Fruit fly (Drosophila melanogaster) whole organism, wandering third instar larva: ENCODE measurements around the gene CG3557.

Source experiments
- Abd-B ChIP-seq: fragments of >200 bp; optimal IDR thresholded peaks from 2 replicates; lab custom pipeline; 2017; ENCODE audit warnings: missing biosample characterization, missing genetic modification characterization
- CG9705 ChIP-seq: fragments of 200-800 bp; sonication (Bioruptor generic); optimal IDR thresholded peaks from 2 replicates; lab custom pipeline; 2018; ENCODE audit warnings: missing biosample characterization, mild to moderate bottlenecking, missing genetic modification characterization
- Dfd ChIP-seq: fragments of >200 bp; optimal IDR thresholded peaks from 2 replicates; lab custom pipeline; 2017; ENCODE audit warnings: missing biosample characterization, missing genetic modification characterization
- Dif ChIP-seq: fragments of 200-275, 200-300 bp; sonication (Bioruptor generic); optimal IDR thresholded peaks from 2 replicates; lab custom pipeline; 2018; ENCODE audit warnings: missing biosample characterization, missing genetic modification characterization; ENCODE audit not compliant: partially characterized antibody
- GATAd ChIP-seq: sonication (Bioruptor generic); optimal IDR thresholded peaks from 2 replicates; lab custom pipeline; 2016; ENCODE audit warnings: missing biosample characterization, missing genetic modification characterization
- HLH106 ChIP-seq: fragments of 200-800 bp; optimal IDR thresholded peaks from 3 replicates; lab custom pipeline; 2019; ENCODE audit warnings: missing biosample characterization, mild to moderate bottlenecking, missing genetic modification characterization, moderate library complexity
- Hnf4 ChIP-seq: fragments of 200-800 bp; sonication (Bioruptor generic); optimal IDR thresholded peaks from 2 replicates; lab custom pipeline; 2016; ENCODE audit warnings: missing biosample characterization, mild to moderate bottlenecking, missing genetic modification characterization
- Hr78 ChIP-seq: fragments of >200 bp; optimal IDR thresholded peaks from 2 replicates; lab custom pipeline; 2017; ENCODE audit warnings: missing biosample characterization, missing genetic modification characterization
- Hr83 ChIP-seq: fragments of 200-300 bp; sonication (Bioruptor generic); optimal IDR thresholded peaks from 2 replicates; lab custom pipeline; 2016; ENCODE audit warnings: missing biosample characterization, mild to moderate bottlenecking, missing genetic modification characterization, moderate library complexity; ENCODE audit not compliant: poor library complexity, severe bottlenecking
- Jra ChIP-seq: sonication (Bioruptor generic); optimal IDR thresholded peaks from 2 replicates; lab custom pipeline; 2016; ENCODE audit warnings: missing biosample characterization, missing genetic modification characterization
- Mio ChIP-seq: sonication (Bioruptor generic); optimal IDR thresholded peaks from 2 replicates; lab custom pipeline; 2016; ENCODE audit warnings: missing biosample characterization, missing genetic modification characterization
- Myc ChIP-seq: fragments of >200 bp; optimal IDR thresholded peaks from 2 replicates; lab custom pipeline; 2017
- OdsH ChIP-seq: fragments of 200-800 bp; sonication (Bioruptor generic); optimal IDR thresholded peaks from 2 replicates; lab custom pipeline; 2016; ENCODE audit warnings: missing biosample characterization, mild to moderate bottlenecking, missing genetic modification characterization
- Sp1 ChIP-seq: fragments of 200-800 bp; sonication (Bioruptor generic); optimal IDR thresholded peaks from 3 replicates; lab custom pipeline; 2019; ENCODE audit warnings: missing biosample characterization, mild to moderate bottlenecking, missing genetic modification characterization, moderate library complexity
- Vsx2 ChIP-seq: fragments of 200-300, 225-300 bp; sonication (Bioruptor generic); optimal IDR thresholded peaks from 2 replicates; lab custom pipeline; 2018; ENCODE audit warnings: missing biosample characterization, missing genetic modification characterization; ENCODE audit not compliant: partially characterized antibody
- br ChIP-seq: fragments of 200-800 bp; sonication (Bioruptor generic); optimal IDR thresholded peaks from 2 replicates; lab custom pipeline; 2016; ENCODE audit warnings: missing biosample characterization, missing genetic modification characterization
- brk ChIP-seq: fragments of 200-800 bp; sonication (Bioruptor generic); optimal IDR thresholded peaks from 2 replicates; lab custom pipeline; 2016; ENCODE audit warnings: missing biosample characterization, mild to moderate bottlenecking, missing genetic modification characterization
- dmrt93B ChIP-seq: fragments of 200-800 bp; sonication (Bioruptor generic); optimal IDR thresholded peaks from 2 replicates; lab custom pipeline; 2018; ENCODE audit warnings: missing biosample characterization, mild to moderate bottlenecking, missing genetic modification characterization
- dsf ChIP-seq: sonication (Bioruptor generic); optimal IDR thresholded peaks from 2 replicates; lab custom pipeline; 2016; ENCODE audit warnings: missing biosample characterization, missing genetic modification characterization, borderline replicate concordance
- ey ChIP-seq: fragments of 200-800 bp; sonication (Bioruptor generic); optimal IDR thresholded peaks from 2 replicates; lab custom pipeline; 2016; ENCODE audit warnings: missing biosample characterization, missing genetic modification characterization
- foxo ChIP-seq, 2 experiments: fragments of 200-800 bp; sonication (Bioruptor generic); optimal IDR thresholded peaks; 2 replicates in 1 of 2; 3 replicates in 1 of 2; lab custom pipeline; 2016 to 2017; ENCODE audit warnings: missing biosample characterization in 2 of 2, missing genetic modification characterization in 2 of 2
- fru ChIP-seq: fragments of 200-800 bp; sonication (Bioruptor generic); optimal IDR thresholded peaks from 3 replicates; lab custom pipeline; 2016; ENCODE audit warnings: missing biosample characterization, mild to moderate bottlenecking, missing genetic modification characterization
- h ChIP-seq: fragments of 200-800 bp; sonication (Bioruptor generic); optimal IDR thresholded peaks from 3 replicates; lab custom pipeline; 2016; ENCODE audit warnings: missing biosample characterization, mild to moderate bottlenecking, missing genetic modification characterization
- pan ChIP-seq: fragments of >200 bp; optimal IDR thresholded peaks from 2 replicates; lab custom pipeline; 2017
- rgr ChIP-seq: fragments of 200-800 bp; sonication (Bioruptor generic); optimal IDR thresholded peaks from 3 replicates; lab custom pipeline; 2016; ENCODE audit warnings: missing biosample characterization, mild to moderate bottlenecking, missing genetic modification characterization
- sage ChIP-seq: fragments of 200-800 bp; sonication (Bioruptor generic); optimal IDR thresholded peaks from 2 replicates; lab custom pipeline; 2016; ENCODE audit warnings: missing biosample characterization, mild to moderate bottlenecking, missing genetic modification characterization
- sv ChIP-seq: fragments of 200-800 bp; sonication (Bioruptor generic); optimal IDR thresholded peaks from 3 replicates; lab custom pipeline; 2016; ENCODE audit warnings: missing biosample characterization, missing genetic modification characterization
- tai ChIP-seq: sonication (Bioruptor generic); optimal IDR thresholded peaks from 2 replicates; lab custom pipeline; 2016; ENCODE audit warnings: missing biosample characterization, missing genetic modification characterization
- usp ChIP-seq: fragments of >200 bp; optimal IDR thresholded peaks from 2 replicates; lab custom pipeline; 2017; ENCODE audit warnings: missing biosample characterization, missing genetic modification characterization

CG3557 gene

dm6 chr2L:2371406-2372111 is 14.0 kb downstream of the CG3557 start, which contains the start of gene CG3597:
Gene CG3597 (minus strand): TSS chr2L:2371524.
- TF ChIP-seq Dif (GFP tag; lab: Kevin White, UChicago) = no peak
- TF ChIP-seq, all 38 proteins: peak for 0

- no peak for TF ChIP-seq Dfd (GFP tag; lab: Kevin White, UChicago)
- no peak for TF ChIP-seq brk (GFP tag; lab: Kevin White, UChicago)
- TF ChIP-seq Jra = no peak
- TF ChIP-seq usp = no peak
- TF ChIP-seq br (GFP tag; lab: Kevin White, UChicago) = no peak
- TF ChIP-seq tai = no peak
- no peak for TF ChIP-seq Hnf4 (GFP tag; lab: Kevin White, UChicago)
- TF ChIP-seq h = no peak
- no peak for TF ChIP-seq dsf
- no peak for TF ChIP-seq Myc (lab: Kevin White, UChicago)
- TF ChIP-seq fru (GFP tag; lab: Kevin White, UChicago) = no peak
- TF ChIP-seq pan (lab: Kevin White, UChicago) = no peak
- no peak for TF ChIP-seq Hr78 (GFP tag; lab: Kevin White, UChicago)
- TF ChIP-seq ey (GFP tag; lab: Kevin White, UChicago) = no peak
- TF ChIP-seq OdsH (GFP tag; lab: Kevin White, UChicago) = no peak
- TF ChIP-seq Abd-B (GFP tag; lab: Kevin White, UChicago) = no peak
- no peak for TF ChIP-seq dmrt93B (GFP tag; lab: Kevin White, UChicago)
- TF ChIP-seq Dif (GFP tag; lab: Kevin White, UChicago) = no peak
- TF ChIP-seq rgr (GFP tag; lab: Kevin White, UChicago) = no peak
Measured at dm6 chr2L:2370352-2370751, 15.2 kb downstream of the CG3557 start.

dm6 chr2L:2365655-2366214 is 19.9 kb downstream of the CG3557 start:
- TF ChIP-seq Mio (no peak), Sp1 (GFP tag; lab: Kevin White, UChicago) (no peak), GATAd (no peak), h (peak; percentile 17), usp (no peak), HLH106 (tag; lab: Kevin White, UChicago) (peak; percentile 46), dsf (no peak), fru (GFP tag; lab: Kevin White, UChicago) (peak; percentile 11), ey (GFP tag; lab: Kevin White, UChicago) (no peak), Dfd (GFP tag; lab: Kevin White, UChicago) (no peak), br (GFP tag; lab: Kevin White, UChicago) (no peak), pan (lab: Kevin White, UChicago) (no peak), rgr (GFP tag; lab: Kevin White, UChicago) (peak; percentile 26), sage (GFP tag; lab: Kevin White, UChicago) (peak; percentile 7), foxo (GFP tag; optimal IDR thresholded peaks at IDR 0.05; lab: Kevin White, UChicago) (peak in 1 of 2 experiments; percentile 32), OdsH (GFP tag; lab: Kevin White, UChicago) (no peak)

- TF ChIP-seq brk (GFP tag; lab: Kevin White, UChicago) = peak; percentile 28
- no peak for TF ChIP-seq sv (GFP tag; lab: Kevin White, UChicago)
- peak; percentile 47 for TF ChIP-seq fru (GFP tag; lab: Kevin White, UChicago)
- peak; percentile 17 for TF ChIP-seq h
- TF ChIP-seq Vsx2 (GFP tag; lab: Kevin White, UChicago) = no peak
- no peak for TF ChIP-seq CG9705 (GFP tag; lab: Kevin White, UChicago)
- no peak for TF ChIP-seq dmrt93B (GFP tag; lab: Kevin White, UChicago)
- no peak for TF ChIP-seq Myc (lab: Kevin White, UChicago)
- no peak for TF ChIP-seq rgr (GFP tag; lab: Kevin White, UChicago)
- TF ChIP-seq Hr83 (GFP tag; lab: Kevin White, UChicago) = peak; percentile 33
- TF ChIP-seq Jra = peak; percentile 45
- TF ChIP-seq Hnf4 (GFP tag; lab: Kevin White, UChicago) = no peak
- TF ChIP-seq Sp1 (GFP tag; lab: Kevin White, UChicago) = no peak
- TF ChIP-seq, all 38 proteins: peak for 5
Measured at dm6 chr2L:2365077-2365651, 20.4 kb downstream of the CG3557 start, which contains the start of the genes Rab5 and Axud1. Gene Rab5 (minus strand): TSS chr2L:2365273. Gene Axud1 (plus strand): TSS chr2L:2365345.
